Fruit fly (Drosophila melanogaster) whole organism, pupa: ENCODE measurements around the gene CG13613.

ENCODE experiments used
- CG12605 ChIP-seq: fragments of 200-800 bp; sonication (Bioruptor generic); IDR thresholded peaks from 2 replicates; pipeline ENCODE4 v1.3.6; 2022; ENCODE audit warnings: missing biosample characterization, missing genetic modification characterization
- CG13204 ChIP-seq: fragments of 200-800 bp; sonication (Bioruptor generic); optimal IDR thresholded peaks from 2 replicates; lab custom pipeline; 2018; ENCODE audit warnings: missing biosample characterization, mild to moderate bottlenecking, missing genetic modification characterization, moderate library complexity
- Pif1B ChIP-seq: fragments of 200-800 bp; sonication (Bioruptor generic); optimal IDR thresholded peaks from 3 replicates; lab custom pipeline; 2016; ENCODE audit warnings: missing biosample characterization, missing genetic modification characterization
- Snoo ChIP-seq: fragments of 200-800 bp; sonication (Bioruptor generic); optimal IDR thresholded peaks from 3 replicates; lab custom pipeline; 2017; ENCODE audit warnings: missing biosample characterization, mild to moderate bottlenecking, missing genetic modification characterization, inconsistent platforms

DNA sequence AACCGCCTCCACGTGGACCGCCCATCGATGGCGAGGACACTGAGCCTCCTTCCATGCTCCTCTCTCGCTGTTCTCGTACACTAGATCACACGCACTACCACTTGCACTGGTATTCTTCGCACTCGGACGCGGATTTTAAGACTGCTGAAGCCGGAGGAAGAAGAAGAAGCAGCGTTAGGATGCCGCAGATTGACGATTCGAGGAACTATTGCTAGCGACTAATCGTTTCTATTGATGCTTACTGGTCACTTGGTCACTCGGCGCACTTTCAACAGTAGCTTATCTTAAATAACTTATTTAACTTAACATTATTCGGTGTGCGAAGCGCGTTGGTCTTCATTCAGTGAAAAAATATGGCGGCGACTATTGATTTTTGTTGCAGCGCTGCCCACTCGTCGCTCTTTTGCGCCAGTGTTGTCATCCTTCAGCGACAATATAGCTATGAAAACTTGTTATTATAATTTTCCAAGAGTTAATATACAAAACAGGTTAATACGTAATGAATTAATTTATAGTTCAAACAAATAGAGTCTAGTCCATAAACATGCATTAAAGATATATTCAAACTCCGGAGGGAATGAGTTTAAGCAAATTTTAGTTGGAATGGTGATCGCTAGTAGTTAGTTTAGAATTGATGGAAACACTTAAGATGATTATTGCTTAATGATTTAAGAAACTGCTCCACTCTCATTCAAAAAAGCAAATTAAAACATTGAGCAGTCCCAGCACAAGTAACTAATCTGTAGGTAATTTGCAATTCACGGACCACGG lies 16.7 kb upstream of the CG13613 start, which contains the start of the genes CG5746 and CG6454:
- TF ChIP-seq CG12605 (GFP tag; lab: Robert Waterston, UW) (no peak), Pif1B (GFP tag; lab: Kevin White, UChicago) (no peak), Snoo (tag; lab: Kevin White, UChicago) (no peak), CG13204 (GFP tag; lab: Kevin White, UChicago) (no peak)
